Fruit fly (Drosophila melanogaster): ENCODE measurements around the gene Glyp.

The Glyp gene

dm6 chr2L:2179366-2179765, 48.8 kb downstream of the Glyp start (continued):
- TF ChIP-seq CG42726 (GFP tag; IDR thresholded peaks at IDR 0.05; ENCODE audit: partially characterized antibody), result no peak
- TF ChIP-seq Side (GFP tag; optimal IDR thresholded peaks at IDR 0.05), result peak; percentile 74
- TF ChIP-seq Hsf (GFP tag; optimal IDR thresholded peaks at IDR 0.05), result peak; percentile 71
- TF ChIP-seq sisA (GFP tag; IDR thresholded peaks at IDR 0.05), result peak; percentile 81
- TF ChIP-seq nom (GFP tag; optimal IDR thresholded peaks at IDR 0.05), result no peak
- TF ChIP-seq Ptx1 (GFP tag; IDR thresholded peaks at IDR 0.05), result peak; percentile 83
- peak; percentile 35 for TF ChIP-seq Mes4 (GFP tag; optimal IDR thresholded peaks at IDR 0.05)
- peak; percentile 73 for TF ChIP-seq ATbp (GFP tag; optimal IDR thresholded peaks at IDR 0.05)
- TF ChIP-seq kah (GFP tag; optimal IDR thresholded peaks at IDR 0.05), result peak; percentile 39
- no peak for TF ChIP-seq CG7963 (GFP tag; IDR thresholded peaks at IDR 0.05; ENCODE audit: partially characterized antibody)
- peak; percentile 34 for TF ChIP-seq CG13123 (GFP tag; optimal IDR thresholded peaks at IDR 0.05)
- peak; percentile 89 for TF ChIP-seq Sox102F (GFP tag; optimal IDR thresholded peaks at IDR 0.05)
- no peak for TF ChIP-seq CG9797 (GFP tag; optimal IDR thresholded peaks at IDR 0.05)
- no peak for TF ChIP-seq CG1024 (GFP tag; IDR thresholded peaks at IDR 0.05)
- peak; percentile 78 for TF ChIP-seq CG7786 (GFP tag; optimal IDR thresholded peaks at IDR 0.05)
- TF ChIP-seq CG10209 (GFP tag; optimal IDR thresholded peaks at IDR 0.05), result peak; percentile 77
- no peak for TF ChIP-seq Dp (GFP tag; optimal IDR thresholded peaks at IDR 0.05)
- TF ChIP-seq gsb (GFP tag; IDR thresholded peaks at IDR 0.05), result peak; percentile 54; the same call in 1 of the 2 replicates
- TF ChIP-seq dan (GFP tag; IDR thresholded peaks at IDR 0.05), result no peak
- peak; percentile 48 for TF ChIP-seq D19A (tag; optimal IDR thresholded peaks at IDR 0.05)
- peak; percentile 28 for TF ChIP-seq Usf (GFP tag; optimal IDR thresholded peaks at IDR 0.05)
- TF ChIP-seq grau (tag; optimal IDR thresholded peaks at IDR 0.05), result peak; percentile 81
- TF ChIP-seq fu2 (GFP tag; optimal IDR thresholded peaks at IDR 0.05), result peak; percentile 79
- no peak for TF ChIP-seq Lhr (GFP tag; optimal IDR thresholded peaks at IDR 0.05)
- peak; percentile 83 for TF ChIP-seq nmo (GFP tag; optimal IDR thresholded peaks at IDR 0.05)
- 0 out of 2 replicates have a peak, but pooled peaks have one; percentile 6 for TF ChIP-seq CG8765 (GFP tag; IDR thresholded peaks at IDR 0.05)
- TF ChIP-seq da (GFP tag; optimal IDR thresholded peaks at IDR 0.05), result no peak
- TF ChIP-seq CG6765 (GFP tag; optimal IDR thresholded peaks at IDR 0.05), result peak; percentile 58
- TF ChIP-seq Ada2b (GFP tag; IDR thresholded peaks at IDR 0.05), result peak; percentile 61
- TF ChIP-seq fd3F (GFP tag; optimal IDR thresholded peaks at IDR 0.05), result peak; percentile 69
- TF ChIP-seq E2f2 (GFP tag; IDR thresholded peaks at IDR 0.05), result peak; percentile 43; the same call in 1 of the 2 replicates
- TF ChIP-seq ind (GFP tag; optimal IDR thresholded peaks at IDR 0.05), result peak; percentile 87
- TF ChIP-seq Xrp1 (GFP tag; IDR thresholded peaks at IDR 0.05), result peak; percentile 56
- TF ChIP-seq nau (GFP tag; optimal IDR thresholded peaks at IDR 0.05), result peak; percentile 60
- TF ChIP-seq eve (GFP tag; optimal IDR thresholded peaks at IDR 0.05), result peak in 1 of 2 experiments; percentile 87
- TF ChIP-seq z (GFP tag; IDR thresholded peaks at IDR 0.05), result no peak
- TF ChIP-seq trem (tag; optimal IDR thresholded peaks at IDR 0.05), result no peak
- peak; percentile 41; the same call in 1 of the 2 replicates for TF ChIP-seq MBD-R2 (GFP tag; IDR thresholded peaks at IDR 0.05)
- TF ChIP-seq Six4 (GFP tag; optimal IDR thresholded peaks at IDR 0.05), result peak; percentile 19
- no peak for TF ChIP-seq CG10565 (GFP tag; optimal IDR thresholded peaks at IDR 0.05)
- peak; percentile 22 for TF ChIP-seq Asciz (GFP tag; optimal IDR thresholded peaks at IDR 0.05)
- peak; percentile 66 for TF ChIP-seq CG32772 (GFP tag; IDR thresholded peaks at IDR 0.05)
- peak; percentile 54 for TF ChIP-seq CG17385 (GFP tag; optimal IDR thresholded peaks at IDR 0.05)
- TF ChIP-seq E2f1 (GFP tag; IDR thresholded peaks at IDR 0.05), result peak; percentile 73
- no peak for TF ChIP-seq fd102C (GFP tag; optimal IDR thresholded peaks at IDR 0.05)
- TF ChIP-seq CG18476 (GFP tag; optimal IDR thresholded peaks at IDR 0.05), result peak; percentile 48
- TF ChIP-seq CG4360 (GFP tag; IDR thresholded peaks at IDR 0.05), result no peak
- TF ChIP-seq slp2 (GFP tag; optimal IDR thresholded peaks at IDR 0.05), result peak; percentile 75
- peak; percentile 73 for TF ChIP-seq PHDP (tag; optimal IDR thresholded peaks at IDR 0.05)
- TF ChIP-seq Fer3 (tag; optimal IDR thresholded peaks at IDR 0.05), result peak; percentile 80
- peak; percentile 48 for TF ChIP-seq pb (GFP tag; optimal IDR thresholded peaks at IDR 0.05)
